Worm (Caenorhabditis elegans) whole organism, young adult: ENCODE measurements around the gene ippk-1.

Experiments
- B0035.1 ChIP-seq: sonication (generic microtip); optimal IDR thresholded peaks from 2 replicates; lab custom pipeline; 2016; ENCODE audit warnings: missing genetic modification characterization, mild to moderate bottlenecking, missing compliant biosample characterization, missing genotype, missing genetic modification reagents
- C17E4.6 ChIP-seq: fragments of 200-800 bp; sonication (Bioruptor generic); IDR thresholded peaks from 2 replicates; pipeline ENCODE4 v1.3.6; 2022; ENCODE audit warnings: missing genetic modification reagents, missing genetic modification characterization, missing compliant biosample characterization
- D2030.7 ChIP-seq: fragments of 200-800 bp; sonication (Bioruptor generic); IDR thresholded peaks from 2 replicates; pipeline ENCODE4 v1.3.6; 2022; ENCODE audit warnings: missing genetic modification reagents, missing genetic modification characterization, missing compliant biosample characterization
- F23B12.7 ChIP-seq: sonication (generic microtip); optimal IDR thresholded peaks from 2 replicates; lab custom pipeline; 2017; ENCODE audit warnings: missing genetic modification characterization, mild to moderate bottlenecking, missing compliant biosample characterization, antibody characterized with exemption, moderate library complexity; ENCODE audit not compliant: insufficient read depth
- F33H1.4 ChIP-seq: fragments of 200-800 bp; sonication (Bioruptor generic); IDR thresholded peaks from 2 replicates; pipeline ENCODE4 v1.3.6; 2022; ENCODE audit warnings: missing genetic modification reagents, missing genetic modification characterization, missing compliant biosample characterization
- F37B4.10 ChIP-seq: fragments of 200-800 bp; sonication (Bioruptor generic); IDR thresholded peaks from 2 replicates; pipeline ENCODE4 v1.3.6; 2022; ENCODE audit warnings: missing genetic modification characterization, missing compliant biosample characterization
- F49E8.2 ChIP-seq: sonication (generic microtip); optimal IDR thresholded peaks from 3 replicates; lab custom pipeline; 2017; ENCODE audit warnings: missing genetic modification characterization, mild to moderate bottlenecking, missing compliant biosample characterization, antibody characterized with exemption, moderate library complexity; ENCODE audit not compliant: insufficient read depth
- F57A8.1 ChIP-seq: fragments of 200-800 bp; sonication (Bioruptor generic); optimal IDR thresholded peaks from 2 replicates; lab custom pipeline; 2018; ENCODE audit warnings: mild to moderate bottlenecking, missing genetic modification characterization, moderate library complexity, missing compliant biosample characterization
- aptf-2 ChIP-seq: fragments of 200-800 bp; sonication (Bioruptor generic); conservative IDR thresholded peaks from 2 replicates; pipeline ENCODE4 v1.3.6; 2022; ENCODE audit warnings: missing genetic modification reagents, missing genetic modification characterization, missing compliant biosample characterization
- atf-7 ChIP-seq: sonication (generic microtip); optimal IDR thresholded peaks from 2 replicates; lab custom pipeline; 2017; ENCODE audit warnings: mild to moderate bottlenecking, missing genetic modification characterization, missing compliant biosample characterization
- athp-1 ChIP-seq: sonication (generic microtip); optimal IDR thresholded peaks from 2 replicates; lab custom pipeline; 2017; ENCODE audit warnings: mild to moderate bottlenecking, missing genetic modification characterization, missing compliant biosample characterization
- attf-3 ChIP-seq: fragments of 200-800 bp; sonication (Bioruptor generic); conservative IDR thresholded peaks from 2 replicates; pipeline ENCODE4 v1.3.6; 2022; ENCODE audit warnings: missing genetic modification reagents, missing genetic modification characterization, missing compliant biosample characterization
- bed-1 ChIP-seq: fragments of 200-800 bp; sonication (Bioruptor generic); IDR thresholded peaks from 2 replicates; pipeline ENCODE4 v1.3.6; 2022; ENCODE audit warnings: missing genetic modification reagents, missing genetic modification characterization, missing compliant biosample characterization
- cebp-1 ChIP-seq, 2 experiments: fragments of 200-800 bp in 1 of 2; sonication (Bioruptor generic) in 1 of 2; sonication (generic microtip) in 1 of 2; IDR thresholded peaks in 1 of 2; optimal IDR thresholded peaks in 1 of 2; 2 replicates each; pipeline versions ENCODE4 v1.3.6 to Lab custom; 2017 to 2022; ENCODE audit warnings: missing compliant biosample characterization in 2 of 2, missing genetic modification characterization in 2 of 2, mild to moderate bottlenecking in 1 of 2, missing genetic modification reagents in 1 of 2, moderate library complexity in 1 of 2
- ceh-100 ChIP-seq: fragments of 200-800 bp; sonication (Bioruptor generic); IDR thresholded peaks from 2 replicates; pipeline ENCODE4 v1.3.6; 2022; ENCODE audit warnings: missing genetic modification reagents, missing genetic modification characterization, missing compliant biosample characterization
- die-1 ChIP-seq: sonication (generic microtip); optimal IDR thresholded peaks from 2 replicates; lab custom pipeline; 2016; ENCODE audit warnings: missing genotype, mild to moderate bottlenecking, missing genetic modification characterization, missing compliant biosample characterization
- dox-1 ChIP-seq: fragments of 200-800 bp; sonication (Bioruptor generic); IDR thresholded peaks from 2 replicates; pipeline ENCODE4 v1.3.6; 2022; ENCODE audit warnings: missing genetic modification reagents, missing genetic modification characterization, missing compliant biosample characterization
- dpff-1 ChIP-seq: sonication (generic microtip); optimal IDR thresholded peaks from 2 replicates; lab custom pipeline; 2017; ENCODE audit warnings: mild to moderate bottlenecking, missing genetic modification characterization, missing compliant biosample characterization
- efl-1 ChIP-seq: fragments of 150-350 bp; optimal IDR thresholded peaks from 2 replicates; lab custom pipeline; 2014; ENCODE audit warnings: missing biosample characterization, missing genetic modification reagents, missing genetic modification characterization
- hmg-1.2 ChIP-seq: fragments of 200-800 bp; sonication (Bioruptor generic); IDR thresholded peaks from 2 replicates; pipeline ENCODE4 v1.3.6; 2022; ENCODE audit warnings: missing genetic modification reagents, missing genetic modification characterization, missing compliant biosample characterization
- hrde-1 ChIP-seq: sonication (generic microtip); optimal IDR thresholded peaks from 2 replicates; lab custom pipeline; 2016; ENCODE audit warnings: missing genetic modification characterization, mild to moderate bottlenecking, missing compliant biosample characterization, moderate library complexity, missing genotype, missing genetic modification reagents, borderline replicate concordance
- hsf-1 ChIP-seq: fragments of 200-800 bp; sonication (Bioruptor generic); IDR thresholded peaks from 2 replicates; pipeline ENCODE4 v1.3.6; 2022; ENCODE audit warnings: missing genetic modification reagents, missing genetic modification characterization, missing compliant biosample characterization
- let-526 ChIP-seq: fragments of 200-800 bp; sonication (Bioruptor generic); IDR thresholded peaks from 2 replicates; pipeline ENCODE4 v1.3.6; 2022; ENCODE audit warnings: missing genetic modification reagents, missing genetic modification characterization, missing compliant biosample characterization
- lin-54 ChIP-seq: fragments of 200-800 bp; sonication (Bioruptor generic); optimal IDR thresholded peaks from 2 replicates; lab custom pipeline; 2018; ENCODE audit warnings: mild to moderate bottlenecking, missing genetic modification characterization, missing compliant biosample characterization
- lsl-1 ChIP-seq: fragments of 200-800 bp; sonication (Bioruptor generic); optimal IDR thresholded peaks from 2 replicates; lab custom pipeline; 2018; ENCODE audit warnings: mild to moderate bottlenecking, missing genetic modification characterization, moderate library complexity, missing compliant biosample characterization
- madf-6 ChIP-seq: fragments of 200-800 bp; sonication (Bioruptor generic); IDR thresholded peaks from 2 replicates; pipeline ENCODE4 v1.3.6; 2022; ENCODE audit warnings: missing genetic modification reagents, missing genetic modification characterization, missing compliant biosample characterization
- madf-8 ChIP-seq: fragments of 200-800 bp; sonication (Bioruptor generic); conservative IDR thresholded peaks from 2 replicates; pipeline ENCODE4 v1.3.6; 2022; ENCODE audit warnings: missing genetic modification reagents, missing genetic modification characterization, missing compliant biosample characterization
- mes-4 ChIP-seq: sonication (generic microtip); optimal IDR thresholded peaks from 2 replicates; lab custom pipeline; 2016; ENCODE audit warnings: missing genotype, missing genetic modification characterization, missing compliant biosample characterization
- nfyb-1 ChIP-seq: fragments of 200-800 bp; sonication (Bioruptor generic); IDR thresholded peaks from 2 replicates; pipeline ENCODE4 v1.3.6; 2022; ENCODE audit warnings: missing genetic modification reagents, missing genetic modification characterization, missing compliant biosample characterization
- nhr-120 ChIP-seq: fragments of 200-800 bp; sonication (Bioruptor generic); IDR thresholded peaks from 2 replicates; pipeline ENCODE4 v1.3.6; 2022; ENCODE audit warnings: missing genetic modification characterization, missing compliant biosample characterization
- nhr-80 ChIP-seq: sonication (generic microtip); optimal IDR thresholded peaks from 2 replicates; lab custom pipeline; 2016; ENCODE audit warnings: missing genetic modification characterization, missing compliant biosample characterization
- nhr-90 ChIP-seq: sonication (generic microtip); optimal IDR thresholded peaks from 2 replicates; lab custom pipeline; 2016; ENCODE audit warnings: missing genotype, mild to moderate bottlenecking, missing genetic modification characterization, missing compliant biosample characterization
- pbrm-1 ChIP-seq: fragments of 200-800 bp; sonication (Bioruptor generic); IDR thresholded peaks from 2 replicates; pipeline ENCODE4 v1.3.6; 2022; ENCODE audit warnings: missing genetic modification reagents, missing genetic modification characterization, missing compliant biosample characterization
- rcor-1 ChIP-seq: fragments of 200-800 bp; sonication (Bioruptor generic); IDR thresholded peaks from 2 replicates; pipeline ENCODE4 v1.3.6; 2022; ENCODE audit warnings: missing genetic modification reagents, missing genetic modification characterization, missing compliant biosample characterization
- rpc-1 ChIP-seq, 2 experiments: fragments of 150-350 bp in 1 of 2; sonication (generic microtip) in 1 of 2; optimal IDR thresholded peaks; 2 replicates each; lab custom pipeline; 2014 to 2018; ENCODE audit warnings: missing biosample characterization in 1 of 2, missing genetic modification characterization in 1 of 2, missing genetic modification reagents in 1 of 2, missing genotype in 1 of 2
- sea-2 ChIP-seq: fragments of 200-800 bp; sonication (Bioruptor generic); IDR thresholded peaks from 2 replicates; pipeline ENCODE4 v1.3.6; 2022; ENCODE audit warnings: missing genetic modification characterization, missing compliant biosample characterization
- snpc-3.4 ChIP-seq: sonication (generic microtip); optimal IDR thresholded peaks from 2 replicates; lab custom pipeline; 2017; ENCODE audit warnings: missing genetic modification characterization, mild to moderate bottlenecking, missing compliant biosample characterization, antibody characterized with exemption, moderate library complexity, missing genotype, missing genetic modification reagents
- snpc-4 ChIP-seq, 5 experiments: fragments of 150-350 bp in 1 of 5; sonication (generic microtip) in 4 of 5; optimal IDR thresholded peaks; 2 replicates each; lab custom pipeline; 2014 to 2018; ENCODE audit warnings: missing genetic modification characterization in 5 of 5, missing biosample characterization in 3 of 5, antibody characterized with exemption in 2 of 5, mild to moderate bottlenecking in 2 of 5, missing compliant biosample characterization in 2 of 5, missing genotype in 2 of 5, moderate library complexity in 2 of 5, missing genetic modification reagents in 1 of 5
- tlf-1 ChIP-seq: fragments of 200-800 bp; sonication (Bioruptor generic); optimal IDR thresholded peaks from 2 replicates; lab custom pipeline; 2018; ENCODE audit warnings: mild to moderate bottlenecking, missing genetic modification characterization, missing compliant biosample characterization
- zim-3 ChIP-seq: sonication (generic microtip); optimal IDR thresholded peaks from 2 replicates; lab custom pipeline; 2017; ENCODE audit warnings: mild to moderate bottlenecking, missing genetic modification characterization, moderate library complexity, missing compliant biosample characterization
- ztf-18 ChIP-seq: sonication (generic microtip); optimal IDR thresholded peaks from 2 replicates; lab custom pipeline; 2016; ENCODE audit warnings: missing genotype, mild to moderate bottlenecking, missing genetic modification characterization, missing compliant biosample characterization
- ztf-26 ChIP-seq: sonication (generic microtip); optimal IDR thresholded peaks from 2 replicates; lab custom pipeline; 2017; ENCODE audit warnings: missing genetic modification characterization, missing compliant biosample characterization
- ztf-28 ChIP-seq: fragments of 200-800 bp; sonication (Bioruptor generic); IDR thresholded peaks from 2 replicates; pipeline ENCODE4 v1.3.6; 2022; ENCODE audit warnings: missing genetic modification reagents, missing genetic modification characterization, missing compliant biosample characterization
- ztf-6 ChIP-seq: fragments of 200-800 bp; sonication (Bioruptor generic); IDR thresholded peaks from 2 replicates; pipeline ENCODE4 v1.3.6; 2022; ENCODE audit warnings: missing genetic modification reagents, missing genetic modification characterization, missing compliant biosample characterization

ippk-1 gene

DNA sequence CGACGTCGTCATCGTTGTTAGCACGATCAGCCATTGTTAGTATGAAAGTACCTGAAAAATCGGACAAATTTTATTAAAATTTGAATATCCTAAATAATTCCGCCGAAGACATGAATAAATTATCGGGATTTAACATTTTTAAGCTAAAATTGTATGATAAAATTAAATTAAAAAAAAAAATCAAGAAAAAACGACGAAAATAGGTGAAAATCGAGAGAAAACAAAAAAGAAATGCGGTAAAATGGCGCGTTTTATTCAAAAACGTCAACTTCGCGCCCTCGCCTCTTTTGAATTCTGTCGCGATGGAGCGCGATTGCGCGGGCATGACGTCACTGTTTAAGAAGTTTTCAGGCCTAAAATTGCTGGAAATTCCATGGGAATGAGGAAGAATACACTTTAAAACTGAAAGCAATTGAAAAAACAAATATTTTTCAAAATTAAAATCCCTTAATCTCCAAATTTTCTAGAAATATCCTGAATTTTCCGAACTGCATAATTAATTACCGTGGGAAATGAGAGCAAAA, 36.1 kb upstream of the ippk-1 start, which contains the start of gene mcm-2 (continued):
- peak; percentile 87 for TF ChIP-seq hsf-1 (GFP tag; lab: Robert Waterston, UW)
- TF ChIP-seq mes-4 (tag; lab: Kevin White, UChicago) = no peak
- peak; percentile 98 for TF ChIP-seq D2030.7 (GFP tag; lab: Robert Waterston, UW)
- peak; percentile 90 for TF ChIP-seq F33H1.4 (GFP tag; lab: Robert Waterston, UW)
- peak; percentile 98 for TF ChIP-seq lin-54 (GFP tag; lab: Kevin White, UChicago)
- TF ChIP-seq nhr-90 (tag; lab: Kevin White, UChicago) = no peak
- peak; percentile 99 for TF ChIP-seq madf-8 (GFP tag; lab: Robert Waterston, UW)
- TF ChIP-seq aptf-2 (GFP tag; lab: Robert Waterston, UW) = peak; percentile 87
- no peak for TF ChIP-seq bed-1
- peak; percentile 64 for TF ChIP-seq nfyb-1 (GFP tag; lab: Robert Waterston, UW)
- TF ChIP-seq C17E4.6 = peak; percentile 90
- TF ChIP-seq dpff-1 (tag; lab: Kevin White, UChicago) = no peak
- TF ChIP-seq die-1 = peak; percentile 36
- TF ChIP-seq atf-7 (tag; lab: Kevin White, UChicago) = peak; percentile 93
- TF ChIP-seq efl-1 (GFP tag; lab: Kevin White, UChicago) = peak; percentile 99
- peak; percentile 73 for TF ChIP-seq hmg-1.2 (GFP tag; lab: Robert Waterston, UW)
- peak; percentile 90 for TF ChIP-seq lsl-1 (GFP tag; lab: Kevin White, UChicago)
- peak; percentile 69 for TF ChIP-seq F23B12.7 (tag; lab: Kevin White, UChicago)
- peak; percentile 95 for TF ChIP-seq snpc-3.4 (tag; lab: Kevin White, UChicago)
- peak; percentile 46 for TF ChIP-seq hrde-1
- peak; percentile 10 for TF ChIP-seq nhr-80
- no peak for TF ChIP-seq B0035.1 (tag; lab: Kevin White, UChicago)
- peak; percentile 90 for TF ChIP-seq tlf-1 (GFP tag; lab: Kevin White, UChicago)
- peak; percentile 99 for TF ChIP-seq madf-6 (GFP tag; lab: Robert Waterston, UW)
- peak; percentile 86 for TF ChIP-seq athp-1 (tag; lab: Kevin White, UChicago)
- TF ChIP-seq rcor-1 (GFP tag; lab: Robert Waterston, UW) = peak; percentile 86
- TF ChIP-seq ztf-28 = peak; percentile 90
- no peak for TF ChIP-seq F57A8.1 (GFP tag; lab: Kevin White, UChicago)
- no peak for TF ChIP-seq let-526 (GFP tag; lab: Robert Waterston, UW)
- TF ChIP-seq pbrm-1 (GFP tag; lab: Robert Waterston, UW) = peak; percentile 86
- TF ChIP-seq rpc-1 (optimal IDR thresholded peaks at IDR 0.05; lab: Kevin White, UChicago) = no peak
- TF ChIP-seq rpc-1 (tag; optimal IDR thresholded peaks at IDR 0.05; lab: Kevin White, UChicago) = peak; percentile 9
- TF ChIP-seq F49E8.2 (tag; lab: Kevin White, UChicago) = peak; percentile 95
- TF ChIP-seq ztf-6 = no peak
- no peak for TF ChIP-seq ztf-26 (tag; lab: Kevin White, UChicago)

DNA sequence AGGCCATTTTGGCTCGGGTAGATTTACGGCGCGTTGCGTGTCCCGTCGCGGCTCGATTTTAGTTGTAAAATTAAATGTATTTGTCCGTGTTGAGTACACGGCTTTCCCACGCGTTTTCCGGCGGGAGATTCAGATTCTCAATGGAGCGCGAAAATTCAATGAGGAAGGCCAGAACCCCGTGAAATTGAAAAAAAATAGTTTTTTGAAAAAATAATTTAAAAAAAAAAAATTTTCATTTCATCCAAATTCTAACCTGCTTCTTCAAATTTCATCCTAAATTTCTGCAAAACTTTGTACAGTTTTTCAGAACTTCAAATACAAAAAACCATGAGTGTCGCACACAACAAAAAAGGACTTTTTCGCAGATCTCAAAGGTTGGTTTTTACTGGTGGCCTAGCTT, 33.9 kb upstream of the ippk-1 start, which contains the start of gene glb-29:
Gene glb-29, plus strand, starts transcription at position 301 of the 400 bp plus-strand sequence.
- TF ChIP-seq sea-2 (no peak), snpc-4 (GFP tag; optimal IDR thresholded peaks at IDR 0.05; lab: Kevin White, UChicago) (no peak), snpc-4 (tag; optimal IDR thresholded peaks at IDR 0.05; lab: Kevin White, UChicago) (no peak), cebp-1 (GFP tag; IDR thresholded peaks at IDR 0.05; lab: Robert Waterston, UW) (no peak), cebp-1 (tag; optimal IDR thresholded peaks at IDR 0.05; lab: Kevin White, UChicago) (no peak), nhr-120 (GFP tag; lab: Robert Waterston, UW) (no peak), ceh-100 (GFP tag; lab: Robert Waterston, UW) (no peak), ztf-18 (tag; lab: Kevin White, UChicago) (no peak), lin-54 (GFP tag; lab: Kevin White, UChicago) (no peak), attf-3 (GFP tag; lab: Robert Waterston, UW) (no peak), dox-1 (GFP tag; lab: Robert Waterston, UW) (no peak), F37B4.10 (GFP tag; lab: Robert Waterston, UW) (no peak), zim-3 (tag; lab: Kevin White, UChicago) (no peak), athp-1 (tag; lab: Kevin White, UChicago) (no peak)
